Worm (Caenorhabditis elegans) whole organism, L2 larva: ENCODE results near the gene F46B6.5.

ENCODE experiments used
- C34F6.9 ChIP-seq: fragments of 150-350 bp; optimal IDR thresholded peaks from 2 replicates; lab custom pipeline; 2014; ENCODE audit warnings: missing biosample characterization, missing genetic modification characterization
- Y55F3AM.14 ChIP-seq: fragments of 200-800 bp; sonication (Bioruptor generic); optimal IDR thresholded peaks from 2 replicates; lab custom pipeline; 2018; ENCODE audit warnings: mild to moderate bottlenecking, missing genetic modification characterization, missing compliant biosample characterization
- ZK546.5 ChIP-seq: sonication (generic microtip); optimal IDR thresholded peaks from 2 replicates; lab custom pipeline; 2017; ENCODE audit warnings: missing biosample characterization, missing genetic modification characterization
- aly-2 ChIP-seq: fragments of 150-350 bp; optimal IDR thresholded peaks from 2 replicates; lab custom pipeline; 2014; ENCODE audit warnings: missing biosample characterization, missing genetic modification characterization
- blmp-1 ChIP-seq: sonication (generic microtip); optimal IDR thresholded peaks from 2 replicates; lab custom pipeline; 2017; ENCODE audit warnings: missing genetic modification characterization, mild to moderate bottlenecking, missing compliant biosample characterization, antibody characterized with exemption, moderate library complexity; ENCODE audit not compliant: insufficient read depth
- ceh-16 ChIP-seq: fragments of 150-350 bp; optimal IDR thresholded peaks from 2 replicates; lab custom pipeline; 2014; ENCODE audit warnings: missing biosample characterization, missing genetic modification characterization
- ceh-82 ChIP-seq: fragments of 150-350 bp; optimal IDR thresholded peaks from 2 replicates; lab custom pipeline; 2014; ENCODE audit warnings: missing biosample characterization, missing genetic modification characterization
- crh-2 ChIP-seq: sonication (generic microtip); optimal IDR thresholded peaks from 2 replicates; lab custom pipeline; 2017; ENCODE audit warnings: missing biosample characterization, missing genetic modification characterization
- gmeb-1 ChIP-seq: fragments of 150-350 bp; optimal IDR thresholded peaks from 2 replicates; lab custom pipeline; 2014; ENCODE audit warnings: missing biosample characterization, missing genetic modification characterization
- lin-11 ChIP-seq: fragments of 150-350 bp; sonication (generic microtip); optimal IDR thresholded peaks from 2 replicates; lab custom pipeline; 2014; ENCODE audit warnings: missing biosample characterization, missing genetic modification characterization, inconsistent platforms, mixed read lengths
- lin-13 ChIP-seq: fragments of 150-350 bp; optimal IDR thresholded peaks from 2 replicates; lab custom pipeline; 2014; ENCODE audit warnings: missing biosample characterization, missing genetic modification reagents, missing genetic modification characterization
- lin-39 ChIP-seq: fragments of 150-350 bp; optimal IDR thresholded peaks from 2 replicates; lab custom pipeline; 2014; ENCODE audit warnings: missing biosample characterization, missing genetic modification reagents, missing genetic modification characterization
- lsy-2 ChIP-seq, 2 experiments: fragments of 150-350 bp in 1 of 2; sonication (generic microtip) in 1 of 2; optimal IDR thresholded peaks; 2 replicates each; lab custom pipeline; 2014 to 2017; ENCODE audit warnings: missing biosample characterization in 2 of 2, missing genetic modification characterization in 2 of 2
- mab-5 ChIP-seq: fragments of 150-350 bp; optimal IDR thresholded peaks from 2 replicates; lab custom pipeline; 2014; ENCODE audit warnings: missing biosample characterization, missing genetic modification characterization
- mdl-1 ChIP-seq, 2 experiments: fragments of 150-350 bp in 1 of 2; sonication (generic microtip) in 1 of 2; optimal IDR thresholded peaks; 2 replicates each; lab custom pipeline; 2017; ENCODE audit warnings: missing biosample characterization in 2 of 2, missing genetic modification characterization in 2 of 2
- nhr-10 ChIP-seq: sonication (generic microtip); optimal IDR thresholded peaks from 2 replicates; lab custom pipeline; 2017; ENCODE audit warnings: missing biosample characterization, missing genetic modification characterization
- nhr-11 ChIP-seq: fragments of 150-350 bp; optimal IDR thresholded peaks from 2 replicates; lab custom pipeline; 2014; ENCODE audit warnings: missing biosample characterization, missing genetic modification characterization
- nhr-12 ChIP-seq: fragments of 150-350 bp; optimal IDR thresholded peaks from 2 replicates; lab custom pipeline; 2014; ENCODE audit warnings: missing biosample characterization, missing genetic modification characterization
- nhr-23 ChIP-seq: fragments of 150-350 bp; optimal IDR thresholded peaks from 2 replicates; lab custom pipeline; 2014; ENCODE audit warnings: missing biosample characterization, missing genetic modification reagents, missing genetic modification characterization
- nhr-237 ChIP-seq: fragments of 150-350 bp; optimal IDR thresholded peaks from 2 replicates; lab custom pipeline; 2014; ENCODE audit warnings: missing biosample characterization, missing genetic modification characterization
- nhr-25 ChIP-seq: fragments of 150-350 bp; sonication (generic microtip); optimal IDR thresholded peaks from 3 replicates; lab custom pipeline; 2014; ENCODE audit warnings: missing biosample characterization, missing genetic modification characterization
- nhr-6 ChIP-seq: fragments of 150-350 bp; optimal IDR thresholded peaks from 2 replicates; lab custom pipeline; 2014; ENCODE audit warnings: missing biosample characterization, missing genetic modification characterization
- peb-1 ChIP-seq: fragments of 150-350 bp; optimal IDR thresholded peaks from 2 replicates; lab custom pipeline; 2014; ENCODE audit warnings: missing biosample characterization, missing genetic modification characterization
- skn-1 ChIP-seq: sonication (generic microtip); optimal IDR thresholded peaks from 2 replicates; lab custom pipeline; 2017; ENCODE audit warnings: missing biosample characterization, missing genetic modification characterization
- sma-3 ChIP-seq: sonication (generic microtip); optimal IDR thresholded peaks from 2 replicates; lab custom pipeline; 2016; ENCODE audit warnings: missing genetic modification reagents, missing genetic modification characterization, missing compliant biosample characterization
- sma-9 ChIP-seq, 2 experiments: fragments of 150-350 bp in 1 of 2; sonication (generic microtip) in 1 of 2; optimal IDR thresholded peaks; 2 replicates each; lab custom pipeline; 2014 to 2016; ENCODE audit warnings: missing genetic modification characterization in 2 of 2, mild to moderate bottlenecking in 1 of 2, missing biosample characterization in 1 of 2, missing compliant biosample characterization in 1 of 2, missing genetic modification reagents in 1 of 2, moderate library complexity in 1 of 2
- snpc-4 ChIP-seq: fragments of 150-350 bp; optimal IDR thresholded peaks from 2 replicates; lab custom pipeline; 2014; ENCODE audit warnings: missing biosample characterization, missing genetic modification characterization
- unc-39 ChIP-seq: fragments of 150-350 bp; optimal IDR thresholded peaks from 2 replicates; lab custom pipeline; 2014; ENCODE audit warnings: missing biosample characterization, missing genetic modification characterization
- zag-1 ChIP-seq: fragments of 150-350 bp; optimal IDR thresholded peaks from 2 replicates; lab custom pipeline; 2014; ENCODE audit warnings: missing biosample characterization, missing genetic modification characterization
- ztf-1 ChIP-seq: fragments of 200-800 bp; sonication (Bioruptor generic); conservative IDR thresholded peaks from 2 replicates; pipeline ENCODE4 v1.3.6; 2022; ENCODE audit warnings: missing genetic modification characterization, missing compliant biosample characterization
- ztf-11 ChIP-seq: sonication (generic microtip); optimal IDR thresholded peaks from 2 replicates; lab custom pipeline; 2017; ENCODE audit warnings: missing biosample characterization, missing genetic modification characterization
- ztf-4 ChIP-seq: fragments of 150-350 bp; optimal IDR thresholded peaks from 2 replicates; lab custom pipeline; 2014; ENCODE audit warnings: missing biosample characterization, missing genetic modification characterization

F46B6.5 gene

DNA sequence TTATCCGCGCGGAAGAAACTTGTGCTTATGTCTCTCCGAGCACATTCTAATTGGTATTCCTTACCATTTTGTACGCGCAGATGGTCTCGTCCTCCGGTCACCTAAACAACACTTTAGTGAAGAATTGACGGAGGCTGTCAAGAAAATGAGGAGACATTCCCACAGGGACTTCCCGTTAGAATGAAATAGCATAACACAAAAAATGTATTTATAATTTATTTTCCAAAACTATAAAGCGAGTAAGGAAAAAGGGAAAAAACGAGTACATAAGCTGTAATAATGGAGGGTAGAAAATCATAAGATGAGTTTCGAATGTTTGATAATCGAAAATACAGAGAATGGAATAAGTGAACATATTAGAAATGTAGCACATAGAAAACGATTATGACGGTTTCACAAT, 7.1 kb downstream of the F46B6.5 start, which contains the start of gene F46B6.12:
Gene F46B6.12, minus strand, starts transcription at position 101 of the 400 bp plus-strand sequence.
- TF ChIP-seq mdl-1 (tag; optimal IDR thresholded peaks at IDR 0.05; lab: Kevin White, UChicago) (no peak), Y55F3AM.14 (no peak), mab-5 (tag; lab: Kevin White, UChicago) (no peak), ztf-11 (no peak), nhr-6 (tag; lab: Kevin White, UChicago) (no peak), nhr-12 (tag; lab: Kevin White, UChicago) (no peak), sma-9 (GFP tag; optimal IDR thresholded peaks at IDR 0.05; lab: Kevin White, UChicago) (no peak), sma-9 (tag; optimal IDR thresholded peaks at IDR 0.05; lab: Kevin White, UChicago) (no peak), snpc-4 (tag; lab: Kevin White, UChicago) (no peak), blmp-1 (tag; lab: Kevin White, UChicago) (no peak)
- TF ChIP-seq, all 48 proteins: peak for 0

DNA sequence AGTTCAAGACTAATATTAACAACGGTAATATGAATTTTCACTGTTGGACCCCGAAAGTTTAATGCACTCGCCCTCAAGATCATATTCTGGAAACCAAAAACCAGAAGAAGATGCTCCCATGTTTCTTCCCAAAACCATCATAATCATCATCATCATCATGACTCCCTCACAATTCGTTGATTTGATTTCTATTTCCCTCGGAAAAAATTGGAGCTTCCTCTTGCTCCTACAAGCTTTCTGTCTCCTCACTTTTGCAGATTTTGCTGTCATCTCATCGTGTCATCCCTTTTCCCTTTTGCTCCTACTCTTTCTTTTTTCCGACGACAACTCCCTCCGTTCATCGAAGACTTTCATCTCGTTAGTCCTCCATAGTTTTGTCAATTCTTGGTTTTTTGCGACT, 10.9 kb downstream of the F46B6.5 start, which contains the start of gene F46B6.2:
Gene F46B6.2, plus strand, starts transcription at position 316 of the 400 bp plus-strand sequence.
- TF ChIP-seq ztf-11 (no peak), crh-2 (tag; lab: Kevin White, UChicago) (no peak), mab-5 (tag; lab: Kevin White, UChicago) (no peak), ztf-4 (tag; lab: Kevin White, UChicago) (no peak), nhr-237 (no peak), blmp-1 (tag; lab: Kevin White, UChicago) (no peak), aly-2 (no peak), gmeb-1 (tag; lab: Kevin White, UChicago) (no peak), ceh-16 (tag; lab: Kevin White, UChicago) (no peak), nhr-23 (tag; lab: Kevin White, UChicago) (no peak), peb-1 (tag; lab: Kevin White, UChicago) (no peak), Y55F3AM.14 (no peak), ztf-1 (GFP tag; lab: Robert Waterston, UW) (no peak), C34F6.9 (tag; lab: Kevin White, UChicago) (no peak), sma-3 (no peak), snpc-4 (tag; lab: Kevin White, UChicago) (no peak)

DNA sequence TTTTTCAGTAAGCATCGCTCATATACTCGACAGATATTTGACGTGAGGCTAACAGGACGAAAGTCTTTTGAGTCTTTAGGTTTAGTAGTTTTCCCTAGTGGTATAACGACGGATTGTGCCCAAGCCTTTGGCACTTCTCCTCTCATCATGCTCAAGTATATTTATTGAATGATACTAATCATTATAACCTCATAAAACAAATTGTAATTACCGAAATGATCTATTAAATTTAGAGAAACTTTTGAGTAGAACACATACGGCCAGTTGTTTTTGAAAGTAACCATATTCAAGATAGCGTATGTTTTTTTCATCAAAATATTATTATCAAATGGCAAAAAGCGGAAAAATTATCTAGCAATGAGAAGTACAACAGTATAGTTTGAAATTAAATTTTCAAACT, 11.6 kb downstream of the F46B6.5 start:
- TF ChIP-seq nhr-10 (tag; lab: Kevin White, UChicago) (no peak), sma-3 (no peak), Y55F3AM.14 (no peak), C34F6.9 (tag; lab: Kevin White, UChicago) (no peak), lin-39 (tag; lab: Kevin White, UChicago) (no peak), nhr-25 (tag; lab: Kevin White, UChicago) (no peak), lsy-2 (tag; optimal IDR thresholded peaks at IDR 0.05; lab: Kevin White, UChicago) (no peak), lin-11 (tag; lab: Kevin White, UChicago) (no peak), mdl-1 (tag; optimal IDR thresholded peaks at IDR 0.05; lab: Kevin White, UChicago) (no peak)
- TF ChIP-seq, all 48 proteins: peak for 0

DNA sequence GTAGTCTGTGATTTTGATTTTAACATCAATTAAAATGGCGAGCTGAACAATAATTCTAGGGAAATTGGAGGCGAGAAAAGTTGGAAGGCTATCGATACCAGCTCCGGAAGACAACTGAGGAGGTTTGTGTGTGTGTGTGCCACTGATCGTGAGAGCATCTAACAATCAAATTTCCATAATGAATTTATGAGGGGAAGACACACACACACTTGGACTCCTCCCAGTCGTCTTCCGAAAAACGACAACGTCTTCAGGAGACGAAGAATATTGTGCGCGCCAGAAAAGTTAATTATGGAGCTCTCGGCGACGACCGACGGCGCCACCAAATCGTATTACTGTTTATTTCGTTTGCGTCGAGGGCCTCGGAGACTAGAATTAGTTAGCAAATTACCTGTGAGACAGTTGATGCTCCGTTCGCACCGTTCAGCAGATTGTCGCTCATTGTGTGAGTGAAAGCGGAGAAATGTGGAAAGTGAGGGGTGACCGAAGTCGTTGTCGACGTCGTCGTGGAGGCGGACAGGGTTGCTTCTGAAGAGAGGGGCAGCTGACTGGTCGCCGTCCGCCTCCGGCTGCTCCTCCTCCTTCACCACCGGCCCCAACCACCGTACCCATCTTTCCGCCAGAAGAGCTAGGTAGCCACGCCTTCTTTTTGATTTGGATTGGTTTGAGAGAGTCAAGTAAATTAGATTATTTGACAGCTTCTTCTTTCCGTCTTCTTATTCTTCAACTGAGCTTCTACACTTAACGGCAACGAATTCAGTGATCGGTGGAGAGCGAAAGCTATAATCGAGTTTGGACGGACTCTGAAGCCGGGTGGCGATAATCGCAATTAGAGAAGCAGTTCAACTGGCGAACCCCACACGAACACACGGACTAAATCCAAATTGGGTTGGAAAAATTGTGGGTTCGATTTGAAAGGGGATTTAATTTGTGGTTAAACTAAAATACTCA, 13.8 kb downstream of the F46B6.5 start, which contains the start of gene unc-42:
Gene unc-42, minus strand, starts transcription at position 564 of the 951 bp plus-strand sequence.
- TF ChIP-seq ceh-82 (tag; lab: Kevin White, UChicago) (no peak), lin-13 (no peak), lsy-2 (tag; optimal IDR thresholded peaks at IDR 0.05; lab: Kevin White, UChicago) (peak in 1 of 2 experiments; percentile 30), unc-39 (tag; lab: Kevin White, UChicago) (no peak), nhr-6 (tag; lab: Kevin White, UChicago) (no peak), mdl-1 (tag; optimal IDR thresholded peaks at IDR 0.05; lab: Kevin White, UChicago) (no peak), ZK546.5 (tag; lab: Kevin White, UChicago) (no peak), sma-9 (GFP tag; optimal IDR thresholded peaks at IDR 0.05; lab: Kevin White, UChicago) (peak; percentile 56), sma-9 (tag; optimal IDR thresholded peaks at IDR 0.05; lab: Kevin White, UChicago) (no peak), lin-39 (tag; lab: Kevin White, UChicago) (no peak), zag-1 (tag; lab: Kevin White, UChicago) (peak; percentile 54), ztf-1 (GFP tag; lab: Robert Waterston, UW) (no peak), skn-1 (no peak), nhr-11 (tag; lab: Kevin White, UChicago) (no peak)
